Worm (Caenorhabditis elegans): ENCODE data around the gene K07E1.1.

DNA sequence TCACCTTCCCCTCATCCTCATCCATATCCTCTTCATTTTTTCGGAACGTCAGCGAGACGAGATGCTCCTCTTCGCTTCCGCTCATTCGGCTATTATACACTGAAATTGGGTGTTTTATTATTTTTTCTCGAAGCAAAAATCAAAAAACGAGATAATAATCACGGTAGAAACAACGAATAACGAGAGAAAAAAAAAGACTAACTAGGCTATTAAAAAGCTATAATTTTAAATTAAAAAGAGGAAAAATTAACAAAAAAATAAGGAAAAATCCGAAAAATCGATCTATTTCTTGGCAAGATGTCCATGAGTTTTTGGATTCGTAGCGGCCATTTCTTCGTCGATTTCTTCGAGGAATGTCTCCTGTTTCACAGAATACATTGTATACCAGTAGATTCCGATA is 50.4 kb downstream of the K07E1.1 start, which contains the start of gene ipla-1:
- TF ChIP-seq T22C8.4 (GFP tag; IDR thresholded peaks at IDR 0.05) (no peak), tab-1 (GFP tag; IDR thresholded peaks at IDR 0.05) (no peak), klf-2 (GFP tag; conservative IDR thresholded peaks at IDR 0.05) (no peak), med-1 (GFP tag; optimal IDR thresholded peaks at IDR 0.05; ENCODE audit: insufficient read depth) (no peak), flt-1 (GFP tag; IDR thresholded peaks at IDR 0.05) (no peak), ref-1 (GFP tag; conservative IDR thresholded peaks at IDR 0.05) (no peak), ztf-29 (GFP tag; IDR thresholded peaks at IDR 0.05) (no peak), ztf-23 (GFP tag; IDR thresholded peaks at IDR 0.05) (no peak)

Measured in whole organism, midembryonic.